Worm (Caenorhabditis elegans) whole organism, midembryonic: Measurements from ENCODE around the gene nhr-178.

Source experiments
- flt-1 ChIP-seq: fragments of 200-800 bp; sonication (Bioruptor generic); IDR thresholded peaks from 2 replicates; pipeline ENCODE4 v1.3.6; 2022; ENCODE audit warnings: missing genetic modification characterization, missing compliant biosample characterization
- klf-2 ChIP-seq: fragments of 200-800 bp; sonication (Bioruptor generic); conservative IDR thresholded peaks from 2 replicates; pipeline ENCODE4 v1.3.6; 2022; ENCODE audit warnings: missing genetic modification reagents, missing genetic modification characterization, missing compliant biosample characterization
- ref-1 ChIP-seq: fragments of 200-800 bp; sonication (Bioruptor generic); conservative IDR thresholded peaks from 2 replicates; pipeline ENCODE4 v1.3.6; 2022; ENCODE audit warnings: missing genetic modification reagents, missing genetic modification characterization, missing compliant biosample characterization
- tab-1 ChIP-seq: fragments of 200-800 bp; sonication (Bioruptor generic); IDR thresholded peaks from 2 replicates; pipeline ENCODE4 v1.3.6; 2022; ENCODE audit warnings: missing genetic modification characterization, missing compliant biosample characterization

- TF ChIP-seq tab-1 (GFP tag; lab: Robert Waterston, UW) (no peak), klf-2 (GFP tag; lab: Robert Waterston, UW) (no peak), flt-1 (GFP tag; lab: Robert Waterston, UW) (no peak), ref-1 (no peak)
These were observed 15.7 kb upstream of the nhr-178 start for ce11 chrV:1623429-1623828.
